Worm (Caenorhabditis elegans): Measurements from ENCODE around the gene spig-3.

- TF ChIP-seq pqm-1 (tag; optimal IDR thresholded peaks at IDR 0.05) = no peak
- TF ChIP-seq eyg-1 (tag; optimal IDR thresholded peaks at IDR 0.05) = no peak
- no peak for TF ChIP-seq ceh-18 (tag; optimal IDR thresholded peaks at IDR 0.05)
- no peak for TF ChIP-seq ets-4 (tag; optimal IDR thresholded peaks at IDR 0.05)
- TF ChIP-seq ceh-9 (tag; optimal IDR thresholded peaks at IDR 0.05) = no peak
- TF ChIP-seq C38D4.7 (GFP tag; optimal IDR thresholded peaks at IDR 0.05) = no peak
- no peak for TF ChIP-seq fkh-10 (GFP tag; optimal IDR thresholded peaks at IDR 0.05)
- TF ChIP-seq pha-2 (tag; optimal IDR thresholded peaks at IDR 0.05) = no peak
- TF ChIP-seq hlh-6 (tag; optimal IDR thresholded peaks at IDR 0.05) = no peak
- TF ChIP-seq pha-4 (tag; optimal IDR thresholded peaks at IDR 0.05) = no peak
- TF ChIP-seq fkh-6 (tag; optimal IDR thresholded peaks at IDR 0.05) = no peak
- TF ChIP-seq nhr-232 (tag; optimal IDR thresholded peaks at IDR 0.05) = no peak
- no peak for TF ChIP-seq ceh-19 (GFP tag; optimal IDR thresholded peaks at IDR 0.05)
Observed at ce11 chrV:14252025-14252424, 47.4 kb downstream of the spig-3 start, which contains the start of gene K02E11.5.
